Fruit fly (Drosophila melanogaster) whole organism, pupa: ENCODE results near the gene pira.

ENCODE experiments used
- CG10348 ChIP-seq: fragments of 200-800 bp; sonication (Bioruptor generic); IDR thresholded peaks from 2 replicates; pipeline ENCODE4 v1.3.6; 2022; ENCODE audit warnings: missing biosample characterization, missing genetic modification characterization
- CG12605 ChIP-seq: fragments of 200-800 bp; sonication (Bioruptor generic); IDR thresholded peaks from 2 replicates; pipeline ENCODE4 v1.3.6; 2022; ENCODE audit warnings: missing biosample characterization, missing genetic modification characterization
- CG15710 ChIP-seq: fragments of 200-800 bp; sonication (Bioruptor generic); optimal IDR thresholded peaks from 2 replicates; lab custom pipeline; 2018; ENCODE audit warnings: missing biosample characterization, mild to moderate bottlenecking, missing genetic modification characterization, moderate library complexity
- CG32121 ChIP-seq: fragments of 200-800 bp; sonication (Bioruptor generic); IDR thresholded peaks from 2 replicates; pipeline ENCODE4 v1.3.6; 2022; ENCODE audit warnings: missing biosample characterization, missing genetic modification characterization
- CG4496 ChIP-seq: fragments of 200-800 bp; sonication (Bioruptor generic); IDR thresholded peaks from 3 replicates; pipeline ENCODE4 v1.3.6; 2022; ENCODE audit warnings: missing biosample characterization, missing genetic modification characterization
- CG8159 ChIP-seq: fragments of 200-800 bp; sonication (Bioruptor generic); optimal IDR thresholded peaks from 3 replicates; lab custom pipeline; 2018; ENCODE audit warnings: missing biosample characterization, mild to moderate bottlenecking, missing genetic modification characterization, moderate library complexity
- Ets98B ChIP-seq: fragments of 200-800 bp; sonication (Bioruptor generic); IDR thresholded peaks from 2 replicates; pipeline ENCODE4 v1.3.6; 2022; ENCODE audit warnings: missing biosample characterization, missing genetic modification characterization
- Pif1A ChIP-seq: fragments of 200-800 bp; sonication (Bioruptor generic); optimal IDR thresholded peaks from 3 replicates; lab custom pipeline; 2016; ENCODE audit warnings: missing biosample characterization, missing genetic modification characterization
- gl ChIP-seq: fragments of 200-800 bp; sonication (Bioruptor generic); optimal IDR thresholded peaks from 2 replicates; lab custom pipeline; 2018; ENCODE audit warnings: missing biosample characterization, mild to moderate bottlenecking, missing genetic modification characterization

DNA sequence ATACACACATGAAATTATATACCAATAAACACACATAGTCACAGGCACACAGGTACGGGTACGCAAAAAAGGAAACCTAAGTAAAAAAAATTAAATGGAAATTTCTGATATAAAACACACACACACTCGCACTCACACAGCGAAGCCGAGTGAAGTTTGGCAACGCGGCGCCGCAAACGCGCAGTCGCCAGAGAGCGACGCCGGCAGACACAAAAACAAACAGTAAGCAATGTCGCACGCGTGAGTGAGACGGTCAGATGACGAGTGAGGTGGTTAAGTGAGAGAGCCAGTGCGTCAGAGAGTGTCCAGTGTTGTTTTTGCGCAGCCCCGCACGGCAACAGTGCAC is 12.9 kb downstream of the pira start:
- no peak for TF ChIP-seq CG4496 (GFP tag; lab: Robert Waterston, UW)
- TF ChIP-seq CG12605 (GFP tag; lab: Robert Waterston, UW): no peak
- TF ChIP-seq gl (tag; lab: Kevin White, UChicago): no peak
- TF ChIP-seq CG32121 (GFP tag; lab: Robert Waterston, UW): no peak
- 0 out of 2 replicates have a peak, but pooled peaks have one; percentile 0 for TF ChIP-seq CG10348 (GFP tag; lab: Robert Waterston, UW)
- TF ChIP-seq CG8159 (tag; lab: Kevin White, UChicago): no peak
- TF ChIP-seq CG15710: no peak
- no peak; the same call in 1 of the 2 replicates for TF ChIP-seq Ets98B (GFP tag; lab: Robert Waterston, UW)
- TF ChIP-seq Pif1A (GFP tag; lab: Kevin White, UChicago): no peak
